Worm (Caenorhabditis elegans) whole organism, young adult: ENCODE data around the gene arrd-23.

Experiments
- B0035.1 ChIP-seq: sonication (generic microtip); optimal IDR thresholded peaks from 2 replicates; lab custom pipeline; 2016; ENCODE audit warnings: missing genetic modification characterization, mild to moderate bottlenecking, missing compliant biosample characterization, missing genotype, missing genetic modification reagents
- C17E4.6 ChIP-seq: fragments of 200-800 bp; sonication (Bioruptor generic); IDR thresholded peaks from 2 replicates; pipeline ENCODE4 v1.3.6; 2022; ENCODE audit warnings: missing genetic modification reagents, missing genetic modification characterization, missing compliant biosample characterization
- F23B12.7 ChIP-seq: sonication (generic microtip); optimal IDR thresholded peaks from 2 replicates; lab custom pipeline; 2017; ENCODE audit warnings: missing genetic modification characterization, mild to moderate bottlenecking, missing compliant biosample characterization, antibody characterized with exemption, moderate library complexity; ENCODE audit not compliant: insufficient read depth
- F37B4.10 ChIP-seq: fragments of 200-800 bp; sonication (Bioruptor generic); IDR thresholded peaks from 2 replicates; pipeline ENCODE4 v1.3.6; 2022; ENCODE audit warnings: missing genetic modification characterization, missing compliant biosample characterization
- ceh-100 ChIP-seq: fragments of 200-800 bp; sonication (Bioruptor generic); IDR thresholded peaks from 2 replicates; pipeline ENCODE4 v1.3.6; 2022; ENCODE audit warnings: missing genetic modification reagents, missing genetic modification characterization, missing compliant biosample characterization
- ceh-27 ChIP-seq: fragments of 200-800 bp; sonication (Bioruptor generic); optimal IDR thresholded peaks from 2 replicates; lab custom pipeline; 2018; ENCODE audit warnings: mild to moderate bottlenecking, missing genetic modification characterization, moderate library complexity, missing compliant biosample characterization
- lin-26 ChIP-seq: fragments of 200-800 bp; sonication (Bioruptor generic); IDR thresholded peaks from 2 replicates; pipeline ENCODE4 v1.3.6; 2022; ENCODE audit warnings: missing genetic modification reagents, missing genetic modification characterization, missing compliant biosample characterization
- nfyb-1 ChIP-seq: fragments of 200-800 bp; sonication (Bioruptor generic); IDR thresholded peaks from 2 replicates; pipeline ENCODE4 v1.3.6; 2022; ENCODE audit warnings: missing genetic modification reagents, missing genetic modification characterization, missing compliant biosample characterization
- nhr-179 ChIP-seq: sonication (generic microtip); optimal IDR thresholded peaks from 2 replicates; lab custom pipeline; 2016; ENCODE audit warnings: mild to moderate bottlenecking, missing genetic modification characterization, missing compliant biosample characterization

The arrd-23 gene

DNA sequence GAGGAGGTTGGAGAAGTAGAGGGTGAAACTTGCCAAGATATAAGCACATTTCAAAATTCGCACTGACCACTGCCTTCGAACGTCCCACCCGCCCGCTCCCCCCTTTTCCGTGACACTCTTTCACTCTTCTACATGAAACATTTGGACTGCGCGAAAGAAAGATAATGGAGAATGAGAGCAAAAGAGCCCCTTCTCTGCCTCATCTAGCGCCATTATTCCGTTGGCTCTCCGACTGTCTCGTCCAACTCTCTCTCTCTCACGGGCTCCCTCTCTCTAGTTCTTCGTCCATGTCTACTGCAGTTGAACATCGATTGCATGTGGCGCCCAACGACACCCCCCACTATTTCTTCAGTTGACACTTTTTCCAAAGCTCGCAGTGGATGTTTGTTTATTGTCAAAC, 47.2 kb downstream of the arrd-23 start:
- TF ChIP-seq B0035.1 (tag; lab: Kevin White, UChicago): no peak
- TF ChIP-seq F23B12.7: no peak
- TF ChIP-seq F37B4.10 (GFP tag; lab: Robert Waterston, UW): 0 out of 2 replicates have a peak, but pooled peaks have one; percentile 32
- no peak for TF ChIP-seq nfyb-1 (GFP tag; lab: Robert Waterston, UW)
- TF ChIP-seq lin-26 (GFP tag; lab: Robert Waterston, UW): no peak
- TF ChIP-seq nhr-179 (tag; lab: Kevin White, UChicago): no peak
- TF ChIP-seq, all 124 proteins: peak for 1

- TF ChIP-seq ceh-100 (no peak), C17E4.6 (GFP tag; lab: Robert Waterston, UW) (no peak), ceh-27 (GFP tag; lab: Kevin White, UChicago) (peak; percentile 47)
These were observed 53.2 kb downstream of the arrd-23 start for ce11 chrX:4938990-4939389.
